Worm (Caenorhabditis elegans) whole organism, young adult: ENCODE measurements around the gene ZK546.19.
"Not testable (repeated sequence)": the region's sequence is repeated elsewhere in the genome, so short reads cannot be mapped to it uniquely, and the experiment has no call there.

Experiments
- Y53G8AR.9 ChIP-seq: fragments of 200-800 bp; sonication (Bioruptor generic); conservative IDR thresholded peaks from 2 replicates; pipeline ENCODE4 v1.3.6; 2022; ENCODE audit warnings: missing genetic modification reagents, missing genetic modification characterization, missing compliant biosample characterization
- aptf-3 ChIP-seq: fragments of 200-800 bp; sonication (Bioruptor generic); IDR thresholded peaks from 2 replicates; pipeline ENCODE4 v1.3.6; 2022; ENCODE audit warnings: missing genetic modification characterization, missing compliant biosample characterization
- ccch-3 ChIP-seq: fragments of 200-800 bp; sonication (Bioruptor generic); optimal IDR thresholded peaks from 2 replicates; lab custom pipeline; 2018; ENCODE audit warnings: mild to moderate bottlenecking, missing genetic modification characterization, missing compliant biosample characterization
- ets-4 ChIP-seq: fragments of 200-800 bp; sonication (Bioruptor generic); optimal IDR thresholded peaks from 2 replicates; lab custom pipeline; 2018; ENCODE audit warnings: mild to moderate bottlenecking, missing genetic modification characterization, missing compliant biosample characterization
- snpc-3.4 ChIP-seq: sonication (generic microtip); optimal IDR thresholded peaks from 2 replicates; lab custom pipeline; 2017; ENCODE audit warnings: missing genetic modification characterization, mild to moderate bottlenecking, missing compliant biosample characterization, antibody characterized with exemption, moderate library complexity, missing genotype, missing genetic modification reagents
- snpc-4 ChIP-seq, 5 experiments: fragments of 150-350 bp in 1 of 5; sonication (generic microtip) in 4 of 5; optimal IDR thresholded peaks; 2 replicates each; lab custom pipeline; 2014 to 2018; ENCODE audit warnings: missing genetic modification characterization in 5 of 5, missing biosample characterization in 3 of 5, antibody characterized with exemption in 2 of 5, mild to moderate bottlenecking in 2 of 5, missing compliant biosample characterization in 2 of 5, missing genotype in 2 of 5, moderate library complexity in 2 of 5, missing genetic modification reagents in 1 of 5
- unc-130 ChIP-seq: sonication (generic microtip); optimal IDR thresholded peaks from 2 replicates; lab custom pipeline; 2016; ENCODE audit warnings: missing genetic modification reagents, missing genetic modification characterization, missing compliant biosample characterization
- unc-62 ChIP-seq: fragments of 150-350 bp; optimal IDR thresholded peaks from 2 replicates; lab custom pipeline; 2014; ENCODE audit warnings: missing biosample characterization, missing genetic modification reagents, missing genetic modification characterization

DNA sequence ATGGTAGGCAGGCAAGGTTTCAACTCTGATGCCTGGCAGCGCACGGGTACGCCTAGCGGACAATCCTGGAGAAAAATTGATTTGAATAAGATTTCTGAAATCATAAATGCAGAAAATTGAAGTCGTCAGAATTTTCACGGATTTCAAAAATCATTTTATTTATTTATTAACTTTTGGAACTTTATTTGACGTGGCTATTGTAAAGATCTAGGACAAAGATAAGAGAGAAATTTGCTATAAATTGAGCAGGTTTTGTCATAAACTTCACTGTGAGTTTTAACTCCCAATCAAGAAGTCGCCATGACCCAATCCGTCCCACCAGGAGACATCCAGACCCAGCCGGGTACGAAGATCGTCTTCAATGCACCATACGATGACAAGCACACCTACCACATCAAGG lies 8.8 kb upstream of the ZK546.19 start, which contains the start of gene msp-152:
- TF ChIP-seq Y53G8AR.9 (GFP tag; lab: Robert Waterston, UW); unc-62 (GFP tag; lab: Kevin White, UChicago); unc-130 (GFP tag; lab: Kevin White, UChicago); aptf-3 (GFP tag; lab: Robert Waterston, UW); snpc-3.4; snpc-4 (GFP tag; optimal IDR thresholded peaks at IDR 0.05; lab: Kevin White, UChicago); snpc-4 (tag; optimal IDR thresholded peaks at IDR 0.05; lab: Kevin White, UChicago); ets-4 (GFP tag; lab: Kevin White, UChicago); ccch-3: not testable (repeated sequence)
